Worm (Caenorhabditis elegans) whole organism, L4 larva: ENCODE results near the gene sas-7.

Experiments used
- D1046.2 ChIP-seq: fragments of 200-800 bp; sonication (Bioruptor generic); IDR thresholded peaks from 2 replicates; pipeline ENCODE4 v1.3.6; 2022; ENCODE audit warnings: missing genetic modification characterization, missing compliant biosample characterization
- F26F4.8 ChIP-seq: fragments of 200-800 bp; sonication (Bioruptor generic); conservative IDR thresholded peaks from 2 replicates; pipeline ENCODE4 v1.3.6; 2022; ENCODE audit warnings: missing genetic modification characterization, missing compliant biosample characterization
- F44E2.7 ChIP-seq: fragments of 200-800 bp; sonication (Bioruptor generic); IDR thresholded peaks from 2 replicates; pipeline ENCODE4 v2.1.2; 2022; ENCODE audit warnings: missing genetic modification characterization, missing compliant biosample characterization
- F49E8.2 ChIP-seq: sonication (generic microtip); optimal IDR thresholded peaks from 2 replicates; lab custom pipeline; 2016; ENCODE audit warnings: missing compliant biosample characterization, mild to moderate bottlenecking, missing genetic modification characterization, borderline replicate concordance
- T26A8.4 ChIP-seq: fragments of 200-800 bp; sonication (Bioruptor generic); IDR thresholded peaks from 2 replicates; pipeline ENCODE4 v1.3.6; 2022; ENCODE audit warnings: missing genetic modification characterization, missing compliant biosample characterization
- Y48G9A.11 ChIP-seq: fragments of 200-800 bp; sonication (Bioruptor generic); IDR thresholded peaks from 2 replicates; pipeline ENCODE4 v1.3.6; 2022; ENCODE audit warnings: missing genetic modification reagents, missing genetic modification characterization, missing compliant biosample characterization
- arid-1 ChIP-seq: fragments of 200-800 bp; sonication (Bioruptor generic); conservative IDR thresholded peaks from 2 replicates; pipeline ENCODE4 v1.3.6; 2022; ENCODE audit warnings: missing genetic modification reagents, missing genetic modification characterization, missing compliant biosample characterization
- attf-4 ChIP-seq: sonication (generic microtip); optimal IDR thresholded peaks from 3 replicates; lab custom pipeline; 2017; ENCODE audit warnings: missing biosample characterization, missing genetic modification characterization
- ceh-28 ChIP-seq: fragments of 150-350 bp; optimal IDR thresholded peaks from 2 replicates; lab custom pipeline; 2014; ENCODE audit warnings: missing biosample characterization, missing genetic modification reagents, missing genetic modification characterization
- ceh-44 ChIP-seq: fragments of 200-800 bp; sonication (Bioruptor generic); IDR thresholded peaks from 2 replicates; pipeline ENCODE4 v1.3.6; 2022; ENCODE audit warnings: missing genetic modification reagents, missing genetic modification characterization, missing compliant biosample characterization
- ceh-82 ChIP-seq: sonication (generic microtip); optimal IDR thresholded peaks from 2 replicates; lab custom pipeline; 2017; ENCODE audit warnings: missing biosample characterization, missing genetic modification characterization
- cey-2 ChIP-seq: sonication (generic microtip); optimal IDR thresholded peaks from 3 replicates; lab custom pipeline; 2017; ENCODE audit warnings: missing genetic modification characterization, mild to moderate bottlenecking, missing compliant biosample characterization, antibody characterized with exemption, borderline replicate concordance; ENCODE audit not compliant: insufficient read depth
- daf-16 ChIP-seq, 3 experiments: sonication (generic microtip); optimal IDR thresholded peaks; 2 replicates each; lab custom pipeline; 2016 to 2017; ENCODE audit warnings: missing genetic modification characterization in 3 of 3, missing genetic modification reagents in 3 of 3, mild to moderate bottlenecking in 2 of 3, missing compliant biosample characterization in 2 of 3, missing biosample characterization in 1 of 3, moderate library complexity in 1 of 3
- dmd-6 ChIP-seq: fragments of 200-800 bp; sonication (Bioruptor generic); IDR thresholded peaks from 2 replicates; pipeline ENCODE4 v1.3.6; 2022; ENCODE audit warnings: missing genetic modification reagents, missing genetic modification characterization, missing compliant biosample characterization
- dpl-1 ChIP-seq: fragments of 150-350 bp; optimal IDR thresholded peaks from 2 replicates; lab custom pipeline; 2014; ENCODE audit warnings: missing biosample characterization, missing genetic modification reagents, missing genetic modification characterization
- dve-1 ChIP-seq: sonication (generic microtip); optimal IDR thresholded peaks from 2 replicates; lab custom pipeline; 2017; ENCODE audit warnings: antibody characterized with exemption, mild to moderate bottlenecking, missing genetic modification characterization, missing compliant biosample characterization; ENCODE audit not compliant: insufficient read depth
- egl-43 ChIP-seq: fragments of 200-800 bp; sonication (Bioruptor generic); IDR thresholded peaks from 2 replicates; pipeline ENCODE4 v1.3.6; 2022; ENCODE audit warnings: missing genetic modification reagents, missing genetic modification characterization, missing compliant biosample characterization
- fos-1 ChIP-seq: fragments of 150-350 bp; optimal IDR thresholded peaks from 2 replicates; lab custom pipeline; 2014; ENCODE audit warnings: missing biosample characterization, missing genetic modification characterization
- hlh-11 ChIP-seq: fragments of 200-800 bp; sonication (Bioruptor generic); optimal IDR thresholded peaks from 2 replicates; lab custom pipeline; 2018; ENCODE audit warnings: mild to moderate bottlenecking, missing genetic modification characterization, missing compliant biosample characterization
- hlh-30 ChIP-seq: sonication (generic microtip); optimal IDR thresholded peaks from 2 replicates; lab custom pipeline; 2017; ENCODE audit warnings: antibody characterized with exemption, mild to moderate bottlenecking, missing genetic modification characterization, missing compliant biosample characterization; ENCODE audit not compliant: insufficient read depth
- hmg-1.1 ChIP-seq: fragments of 200-800 bp; sonication (Bioruptor generic); IDR thresholded peaks from 2 replicates; pipeline ENCODE4 v1.3.6; 2022; ENCODE audit warnings: missing genetic modification reagents, missing genetic modification characterization, missing compliant biosample characterization
- jun-1 ChIP-seq: fragments of 150-350 bp; optimal IDR thresholded peaks from 2 replicates; lab custom pipeline; 2014; ENCODE audit warnings: missing biosample characterization, missing genetic modification reagents, missing genetic modification characterization
- lin-1 ChIP-seq: fragments of 200-800 bp; sonication (Bioruptor generic); IDR thresholded peaks from 2 replicates; pipeline ENCODE4 v1.3.6; 2022; ENCODE audit warnings: missing genetic modification reagents, missing genetic modification characterization, missing compliant biosample characterization
- lin-38 ChIP-seq: fragments of 200-800 bp; sonication (Bioruptor generic); IDR thresholded peaks from 2 replicates; pipeline ENCODE4 v1.3.6; 2022; ENCODE audit warnings: missing genetic modification reagents, missing genetic modification characterization, missing compliant biosample characterization
- madf-5 ChIP-seq, 2 experiments: fragments of 200-800 bp; sonication (Bioruptor generic); IDR thresholded peaks; 2 replicates each; pipeline ENCODE4 v1.3.6; 2022; ENCODE audit warnings: missing compliant biosample characterization in 2 of 2, missing genetic modification characterization in 2 of 2
- mep-1 ChIP-seq: fragments of 150-350 bp; sonication (generic microtip); optimal IDR thresholded peaks from 3 replicates; lab custom pipeline; 2014; ENCODE audit warnings: missing biosample characterization, missing genetic modification characterization
- mes-2 ChIP-seq: sonication (generic microtip); optimal IDR thresholded peaks from 2 replicates; lab custom pipeline; 2016; ENCODE audit warnings: missing genotype, mild to moderate bottlenecking, missing genetic modification characterization, missing compliant biosample characterization; ENCODE audit not compliant: poor library complexity, severe bottlenecking
- nhr-25 ChIP-seq: sonication (generic microtip); optimal IDR thresholded peaks from 2 replicates; lab custom pipeline; 2017; ENCODE audit warnings: missing genetic modification characterization, mild to moderate bottlenecking, missing compliant biosample characterization, antibody characterized with exemption, moderate library complexity, borderline replicate concordance; ENCODE audit not compliant: insufficient read depth
- nhr-28 ChIP-seq: fragments of 150-350 bp; optimal IDR thresholded peaks from 2 replicates; lab custom pipeline; 2014; ENCODE audit warnings: missing biosample characterization, missing genetic modification characterization
- nhr-41 ChIP-seq: fragments of 200-800 bp; sonication (Bioruptor generic); IDR thresholded peaks from 2 replicates; pipeline ENCODE4 v1.3.6; 2022; ENCODE audit warnings: missing genetic modification reagents, missing genetic modification characterization, missing compliant biosample characterization
- nhr-6 ChIP-seq: fragments of 150-350 bp; optimal IDR thresholded peaks from 2 replicates; lab custom pipeline; 2014; ENCODE audit warnings: missing biosample characterization, missing genetic modification characterization
- pha-4 ChIP-seq, 2 experiments: fragments of 150-350 bp in 1 of 2; fragments of 200-800 bp in 1 of 2; sonication (Bioruptor generic) in 1 of 2; IDR thresholded peaks in 1 of 2; optimal IDR thresholded peaks in 1 of 2; 2 replicates each; pipeline versions ENCODE4 v1.3.6 to Lab custom; 2014 to 2022; ENCODE audit warnings: missing genetic modification characterization in 2 of 2, missing genetic modification reagents in 2 of 2, missing biosample characterization in 1 of 2, missing compliant biosample characterization in 1 of 2
- rbr-2 ChIP-seq: sonication (generic microtip); optimal IDR thresholded peaks from 2 replicates; lab custom pipeline; 2016; ENCODE audit warnings: missing genotype, missing genetic modification characterization, missing compliant biosample characterization
- set-16 ChIP-seq: fragments of 200-800 bp; sonication (Bioruptor generic); IDR thresholded peaks from 2 replicates; pipeline ENCODE4 v1.3.6; 2022; ENCODE audit warnings: missing genetic modification reagents, missing genetic modification characterization, missing compliant biosample characterization
- snpc-1.2 ChIP-seq: fragments of 200-800 bp; sonication (Bioruptor generic); IDR thresholded peaks from 2 replicates; pipeline ENCODE4 v1.3.6; 2022; ENCODE audit warnings: missing genetic modification reagents, missing genetic modification characterization, missing compliant biosample characterization
- unc-130 ChIP-seq: sonication (generic microtip); optimal IDR thresholded peaks from 2 replicates; lab custom pipeline; 2016; ENCODE audit warnings: missing genetic modification reagents, missing genetic modification characterization, missing compliant biosample characterization
- unc-62 ChIP-seq, 3 experiments: fragments of 150-350 bp in 1 of 3; sonication (generic microtip); optimal IDR thresholded peaks in 2 of 3; peaks in 1 of 3; 1 replicate in 1 of 3; 2 replicates in 2 of 3; lab custom pipeline; 2014 to 2017; ENCODE audit warnings: missing biosample characterization in 3 of 3, missing genetic modification characterization in 3 of 3, missing genetic modification reagents in 3 of 3, missing genotype in 1 of 3
- vab-7 ChIP-seq: fragments of 200-800 bp; sonication (Bioruptor generic); IDR thresholded peaks from 2 replicates; pipeline ENCODE4 v1.3.6; 2022; ENCODE audit warnings: missing genetic modification reagents, missing genetic modification characterization, missing compliant biosample characterization

Gene sas-7

ce11 chrIII:10318755-10319154, 2.1 kb upstream of the sas-7 start, which contains the start of gene unc-69 (continued):
- TF ChIP-seq F26F4.8 (no peak), madf-5 (GFP tag; IDR thresholded peaks at IDR 0.05; lab: Robert Waterston, UW) (no peak), F44E2.7 (GFP tag; lab: Robert Waterston, UW) (no peak), hmg-1.1 (GFP tag; lab: Robert Waterston, UW) (peak; percentile 70), rbr-2 (tag; lab: Kevin White, UChicago) (peak; percentile 60), nhr-28 (peak; percentile 18), mep-1 (tag; lab: Kevin White, UChicago) (peak; percentile 29), lin-1 (GFP tag; lab: Robert Waterston, UW) (no peak), mes-2 (tag; lab: Kevin White, UChicago) (peak; percentile 71), cey-2 (tag; lab: Kevin White, UChicago) (no peak), ceh-28 (tag; lab: Kevin White, UChicago) (peak; percentile 69), vab-7 (GFP tag; lab: Robert Waterston, UW) (no peak), unc-62 (GFP tag; optimal IDR thresholded peaks at IDR 0.05 in 1 of 2; lab: Kevin White, UChicago) (no peak), unc-62 (tag; optimal IDR thresholded peaks at IDR 0.05; lab: Kevin White, UChicago) (no peak)

- TF ChIP-seq T26A8.4 (GFP tag; lab: Robert Waterston, UW) (0 out of 2 replicates have a peak, but pooled peaks have one; percentile 22), Y48G9A.11 (GFP tag; lab: Robert Waterston, UW) (0 out of 2 replicates have a peak, but pooled peaks have one; percentile 59), unc-130 (GFP tag; lab: Kevin White, UChicago) (peak; percentile 74), mes-2 (tag; lab: Kevin White, UChicago) (peak; percentile 3), lin-38 (GFP tag; lab: Robert Waterston, UW) (peak; percentile 79), snpc-1.2 (peak; percentile 69; the same call in 1 of the 2 replicates), ceh-44 (0 out of 2 replicates have a peak, but pooled peaks have one; percentile 4), arid-1 (peak; percentile 27; the same call in 1 of the 2 replicates), F49E8.2 (peak; percentile 43)
Observed at ce11 chrIII:10320228-10320705, 552 bp upstream of the sas-7 start.

- TF ChIP-seq hmg-1.1 (GFP tag; lab: Robert Waterston, UW): no peak
- peak; percentile 61; the same call in 1 of the 2 replicates for TF ChIP-seq egl-43 (GFP tag; lab: Robert Waterston, UW)
- peak; percentile 79 for TF ChIP-seq set-16 (GFP tag; lab: Robert Waterston, UW)
Observed at ce11 chrIII:10326327-10326726, 5.5 kb downstream of the sas-7 start.

ce11 chrIII:10328565-10329541, 8.0 kb downstream of the sas-7 start:
- TF ChIP-seq unc-62 (GFP tag; optimal IDR thresholded peaks at IDR 0.05 in 1 of 2; lab: Kevin White, UChicago): peak in 1 of 2 experiments; percentile 89
- TF ChIP-seq unc-62 (tag; optimal IDR thresholded peaks at IDR 0.05; lab: Kevin White, UChicago): no peak
- no peak for TF ChIP-seq pha-4 (GFP tag; IDR thresholded peaks at IDR 0.05; lab: Robert Waterston, UW)
- peak; percentile 49 for TF ChIP-seq pha-4 (tag; optimal IDR thresholded peaks at IDR 0.05; lab: Kevin White, UChicago)
- peak; percentile 0 for TF ChIP-seq hlh-11 (tag; lab: Kevin White, UChicago)
- TF ChIP-seq dmd-6: peak; percentile 21; the same call in 1 of the 2 replicates
- no peak for TF ChIP-seq ceh-82 (tag; lab: Kevin White, UChicago)
- TF ChIP-seq D1046.2 (GFP tag; lab: Robert Waterston, UW): no peak
- TF ChIP-seq fos-1 (tag; lab: Kevin White, UChicago): no peak
- peak; percentile 29 for TF ChIP-seq nhr-6
- no peak for TF ChIP-seq dpl-1
- peak; percentile 13 for TF ChIP-seq dve-1 (tag; lab: Kevin White, UChicago)
- TF ChIP-seq nhr-41: no peak
- TF ChIP-seq lin-1 (GFP tag; lab: Robert Waterston, UW): no peak
- no peak for TF ChIP-seq jun-1 (tag; lab: Kevin White, UChicago)
- no peak for TF ChIP-seq attf-4
- peak; percentile 89 for TF ChIP-seq set-16 (GFP tag; lab: Robert Waterston, UW)
- no peak for TF ChIP-seq nhr-25
- TF ChIP-seq Y48G9A.11 (GFP tag; lab: Robert Waterston, UW): 0 out of 2 replicates have a peak, but pooled peaks have one; percentile 29
- TF ChIP-seq hlh-30: peak; percentile 32
- peak; percentile 7 for TF ChIP-seq nhr-28
- TF ChIP-seq daf-16 (GFP tag; optimal IDR thresholded peaks at IDR 0.05; lab: Kevin White, UChicago): no peak
- TF ChIP-seq daf-16 (tag; optimal IDR thresholded peaks at IDR 0.05; lab: Kevin White, UChicago): peak; percentile 44
